Worm (Caenorhabditis elegans): Measurements from ENCODE around the gene srh-125.

DNA sequence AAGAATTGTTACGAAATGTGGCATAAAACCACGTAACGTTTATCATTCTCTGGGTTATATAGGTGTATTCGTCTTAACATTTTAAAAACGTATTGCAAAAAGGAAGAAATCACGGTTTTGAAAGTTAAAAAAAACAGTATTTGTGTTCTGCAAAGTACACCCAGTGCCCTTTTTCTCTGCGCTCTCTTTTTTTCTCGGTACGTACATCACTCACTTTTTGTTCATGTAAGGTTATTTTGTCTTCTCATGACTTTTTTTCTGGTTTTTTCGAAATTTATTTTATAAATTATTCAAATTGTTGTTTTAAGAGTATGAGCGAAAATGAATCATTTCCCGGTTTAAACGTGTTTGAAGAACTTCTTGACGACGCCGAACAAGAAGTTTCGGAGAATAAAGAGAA lies 29.7 kb downstream of the srh-125 start, which contains the start of gene F25E5.5:
- TF ChIP-seq hlh-12 (tag; optimal IDR thresholded peaks at IDR 0.05) (no peak), ZK185.1 (tag; optimal IDR thresholded peaks at IDR 0.05; ENCODE audit: poor library complexity, severe bottlenecking) (no peak), madf-3 (GFP tag; IDR thresholded peaks at IDR 0.05) (no peak), K11D2.4 (GFP tag; IDR thresholded peaks at IDR 0.05) (no peak), T26A5.8 (tag; optimal IDR thresholded peaks at IDR 0.05) (no peak), mxl-1 (tag; optimal IDR thresholded peaks at IDR 0.05) (no peak)
